Fruit fly (Drosophila melanogaster) whole organism, embryonic: Measurements from ENCODE around the gene NdufV3.

Experiments used
- Adf1 ChIP-seq: fragments of 200-800 bp; sonication (Bioruptor generic); IDR thresholded peaks from 2 replicates; pipeline ENCODE4 v1.3.6; 2022; ENCODE audit warnings: missing biosample characterization, missing genetic modification characterization
- Asciz ChIP-seq: fragments of 200-800 bp; sonication (Bioruptor generic); optimal IDR thresholded peaks from 2 replicates; lab custom pipeline; 2017; ENCODE audit warnings: missing biosample characterization, mild to moderate bottlenecking, missing genetic modification characterization, missing genetic modification reagents
- BEAF-32 ChIP-seq: fragments of 200-800 bp; sonication (Bioruptor generic); optimal IDR thresholded peaks from 3 replicates; lab custom pipeline; 2017; ENCODE audit warnings: missing biosample characterization, missing genetic modification characterization, mild to moderate bottlenecking, moderate library complexity, missing genetic modification reagents
- BtbVII ChIP-seq: fragments of 200-800 bp; sonication (Bioruptor generic); optimal IDR thresholded peaks from 3 replicates; lab custom pipeline; 2017; ENCODE audit warnings: missing biosample characterization, mild to moderate bottlenecking, missing genetic modification characterization
- CG10543 ChIP-seq: fragments of 200-800 bp; sonication (Bioruptor generic); optimal IDR thresholded peaks from 3 replicates; lab custom pipeline; 2017; ENCODE audit warnings: missing biosample characterization, mild to moderate bottlenecking, missing genetic modification characterization, moderate library complexity
- CG12391 ChIP-seq: fragments of 200-800 bp; sonication (Bioruptor generic); optimal IDR thresholded peaks from 3 replicates; lab custom pipeline; 2018; ENCODE audit warnings: missing biosample characterization, mild to moderate bottlenecking, missing genetic modification characterization, moderate library complexity
- CG15011 ChIP-seq: fragments of 200-800 bp; sonication (Bioruptor generic); optimal IDR thresholded peaks from 3 replicates; lab custom pipeline; 2018; ENCODE audit warnings: missing biosample characterization, mild to moderate bottlenecking, missing genetic modification characterization
- CG18476 ChIP-seq: fragments of 200-800 bp; sonication (Bioruptor generic); optimal IDR thresholded peaks from 2 replicates; lab custom pipeline; 2016; ENCODE audit warnings: missing biosample characterization, mild to moderate bottlenecking, missing genetic modification characterization
- CG30403 ChIP-seq: fragments of 200-800 bp; sonication (Bioruptor generic); optimal IDR thresholded peaks from 3 replicates; lab custom pipeline; 2016; ENCODE audit warnings: missing biosample characterization, missing genetic modification characterization
- CG3065 ChIP-seq: fragments of 200-800 bp; sonication (Bioruptor generic); optimal IDR thresholded peaks from 2 replicates; lab custom pipeline; 2016; ENCODE audit warnings: missing biosample characterization, missing genetic modification characterization
- CG31441 ChIP-seq: fragments of 200-800 bp; sonication (Bioruptor generic); IDR thresholded peaks from 2 replicates; pipeline ENCODE4 v1.3.6; 2022; ENCODE audit warnings: missing biosample characterization, missing genetic modification characterization
- CG3281 ChIP-seq: fragments of 200-800 bp; sonication (Bioruptor generic); optimal IDR thresholded peaks from 3 replicates; lab custom pipeline; 2017; ENCODE audit warnings: missing biosample characterization, mild to moderate bottlenecking, missing genetic modification characterization
- CG34224 ChIP-seq: fragments of 200-800 bp; sonication (Bioruptor generic); IDR thresholded peaks from 3 replicates; pipeline ENCODE4 v1.3.6; 2022; ENCODE audit warnings: missing biosample characterization, missing genetic modification characterization; ENCODE audit not compliant: partially characterized antibody
- CG4617 ChIP-seq: fragments of 200-800 bp; sonication (Bioruptor generic); optimal IDR thresholded peaks from 3 replicates; lab custom pipeline; 2016; ENCODE audit warnings: missing biosample characterization, missing genetic modification characterization, borderline replicate concordance
- CG6272 ChIP-seq: fragments of 200-800 bp; sonication (Bioruptor generic); IDR thresholded peaks from 2 replicates; pipeline ENCODE4 v1.3.6; 2022; ENCODE audit warnings: missing biosample characterization, missing genetic modification characterization
- CG6791 ChIP-seq: fragments of 200-800 bp; sonication (Bioruptor generic); IDR thresholded peaks from 3 replicates; pipeline ENCODE4 v1.3.6; 2022; ENCODE audit warnings: missing biosample characterization, missing genetic modification characterization; ENCODE audit not compliant: partially characterized antibody
- Camta ChIP-seq: fragments of 200-800 bp; sonication (Bioruptor generic); optimal IDR thresholded peaks from 2 replicates; lab custom pipeline; 2016; ENCODE audit warnings: missing biosample characterization, missing genetic modification characterization
- E2f2 ChIP-seq: fragments of 200-800 bp; sonication (Bioruptor generic); IDR thresholded peaks from 2 replicates; pipeline ENCODE4 v1.3.6; 2022; ENCODE audit warnings: missing biosample characterization, missing genetic modification characterization
- HLH4C ChIP-seq: fragments of 200-800 bp; sonication (Bioruptor generic); IDR thresholded peaks from 3 replicates; pipeline ENCODE4 v1.3.6; 2022; ENCODE audit warnings: missing biosample characterization, missing genetic modification characterization; ENCODE audit not compliant: partially characterized antibody
- Hsf ChIP-seq: fragments of 200-800 bp; sonication (Bioruptor generic); optimal IDR thresholded peaks from 3 replicates; lab custom pipeline; 2016; ENCODE audit warnings: missing biosample characterization, missing genetic modification characterization
- Lhr ChIP-seq: fragments of 200-800 bp; sonication (Bioruptor generic); optimal IDR thresholded peaks from 3 replicates; lab custom pipeline; 2017; ENCODE audit warnings: mild to moderate bottlenecking, missing biosample characterization, missing genetic modification reagents, missing genetic modification characterization
- Meics ChIP-seq: fragments of 200-800 bp; sonication (Bioruptor generic); optimal IDR thresholded peaks from 2 replicates; lab custom pipeline; 2017; ENCODE audit warnings: missing biosample characterization, mild to moderate bottlenecking, missing genetic modification characterization
- Neu2 ChIP-seq: fragments of 200-800 bp; sonication (Bioruptor generic); optimal IDR thresholded peaks from 3 replicates; lab custom pipeline; 2016; ENCODE audit warnings: missing biosample characterization, missing genetic modification characterization, borderline replicate concordance
- Ptx1 ChIP-seq: fragments of 200-800 bp; sonication (Bioruptor generic); IDR thresholded peaks from 2 replicates; pipeline ENCODE4 v1.3.6; 2022; ENCODE audit warnings: missing biosample characterization, missing genetic modification characterization
- Sox100B ChIP-seq: fragments of 200-800 bp; sonication (Bioruptor generic); optimal IDR thresholded peaks from 3 replicates; lab custom pipeline; 2018; ENCODE audit warnings: missing biosample characterization, mild to moderate bottlenecking, missing genetic modification characterization
- Tbp ChIP-seq: fragments of >200 bp; optimal IDR thresholded peaks from 2 replicates; lab custom pipeline; 2018; ENCODE audit warnings: missing biosample characterization, missing genetic modification characterization
- ato ChIP-seq: fragments of 200-800 bp; sonication (Bioruptor generic); IDR thresholded peaks from 2 replicates; pipeline ENCODE4 v1.3.6; 2022; ENCODE audit warnings: missing biosample characterization, missing genetic modification characterization; ENCODE audit not compliant: partially characterized antibody
- az2 ChIP-seq: fragments of 200-800 bp; sonication (Bioruptor generic); optimal IDR thresholded peaks from 3 replicates; lab custom pipeline; 2016; ENCODE audit warnings: missing biosample characterization, missing genetic modification characterization
- bowl ChIP-seq: fragments of 200-800 bp; sonication (Bioruptor generic); IDR thresholded peaks from 2 replicates; pipeline ENCODE4 v1.3.6; 2022; ENCODE audit warnings: missing biosample characterization, missing genetic modification characterization
- bsh ChIP-seq, 2 experiments: fragments of 200-800 bp; sonication (Bioruptor generic); optimal IDR thresholded peaks; 2 replicates each; lab custom pipeline; 2017 to 2018; ENCODE audit warnings: mild to moderate bottlenecking in 2 of 2, missing biosample characterization in 2 of 2, missing genetic modification characterization in 2 of 2, moderate library complexity in 1 of 2
- btn ChIP-seq: fragments of 200-800 bp; sonication (Bioruptor generic); optimal IDR thresholded peaks from 2 replicates; lab custom pipeline; 2016; ENCODE audit warnings: missing biosample characterization, missing genetic modification characterization
- cato ChIP-seq: fragments of 200-800 bp; sonication (Bioruptor generic); optimal IDR thresholded peaks from 2 replicates; lab custom pipeline; 2016; ENCODE audit warnings: missing biosample characterization, missing genetic modification characterization, borderline replicate concordance
- crp ChIP-seq, 2 experiments: fragments of 200-800 bp; sonication (Bioruptor generic); optimal IDR thresholded peaks; 2 replicates in 1 of 2; 3 replicates in 1 of 2; lab custom pipeline; 2017; ENCODE audit warnings: missing biosample characterization in 2 of 2, missing genetic modification characterization in 2 of 2, mild to moderate bottlenecking in 1 of 2, moderate library complexity in 1 of 2
- dysf ChIP-seq: fragments of 200-800 bp; sonication (Bioruptor generic); IDR thresholded peaks from 3 replicates; pipeline ENCODE4 v1.3.6; 2022; ENCODE audit warnings: missing biosample characterization, missing genetic modification characterization
- fru ChIP-seq: fragments of >200 bp; optimal IDR thresholded peaks from 2 replicates; lab custom pipeline; 2017
- gem ChIP-seq: fragments of 200-800 bp; sonication (Bioruptor generic); optimal IDR thresholded peaks from 2 replicates; lab custom pipeline; 2019; ENCODE audit warnings: missing biosample characterization, mild to moderate bottlenecking, missing genetic modification characterization, moderate library complexity
- grau ChIP-seq: fragments of 200-800 bp; optimal IDR thresholded peaks from 3 replicates; lab custom pipeline; 2019; ENCODE audit warnings: missing biosample characterization, mild to moderate bottlenecking, missing genetic modification characterization, moderate library complexity
- gt ChIP-seq: fragments of 200-800 bp; sonication (Bioruptor generic); IDR thresholded peaks from 2 replicates; pipeline ENCODE4 v1.3.6; 2022; ENCODE audit warnings: missing biosample characterization, missing genetic modification characterization
- ind ChIP-seq: fragments of 200-800 bp; sonication (Bioruptor generic); optimal IDR thresholded peaks from 3 replicates; lab custom pipeline; 2016; ENCODE audit warnings: missing biosample characterization, missing genetic modification characterization
- inv ChIP-seq: fragments of 200-800 bp; sonication (Bioruptor generic); IDR thresholded peaks from 2 replicates; pipeline ENCODE4 v1.3.6; 2022; ENCODE audit warnings: missing biosample characterization, missing genetic modification characterization; ENCODE audit not compliant: partially characterized antibody
- nau ChIP-seq: fragments of 200-800 bp; sonication (Bioruptor generic); optimal IDR thresholded peaks from 3 replicates; lab custom pipeline; 2017; ENCODE audit warnings: missing biosample characterization, mild to moderate bottlenecking, missing genetic modification characterization, missing genetic modification reagents
- nerfin-1 ChIP-seq: fragments of 200-800 bp; sonication (Bioruptor generic); optimal IDR thresholded peaks from 3 replicates; lab custom pipeline; 2019; ENCODE audit warnings: missing biosample characterization, mild to moderate bottlenecking, missing genetic modification characterization, moderate library complexity
- phol ChIP-seq: fragments of 200-800 bp; sonication (Bioruptor generic); optimal IDR thresholded peaks from 3 replicates; lab custom pipeline; 2018; ENCODE audit warnings: missing biosample characterization, mild to moderate bottlenecking, missing genetic modification characterization, moderate library complexity
- prd ChIP-seq, 3 experiments: fragments of >200 bp in 2 of 3; fragments of 200-800 bp in 1 of 3; sonication (Bioruptor generic) in 1 of 3; optimal IDR thresholded peaks in 2 of 3; IDR thresholded peaks in 1 of 3; 2 replicates in 2 of 3; 3 replicates in 1 of 3; pipeline versions ENCODE4 v1.3.6 to Lab custom; 2017 to 2022; ENCODE audit warnings: missing biosample characterization in 1 of 3, missing genetic modification characterization in 1 of 3
- pros ChIP-seq: fragments of 200-800 bp; sonication (Bioruptor generic); optimal IDR thresholded peaks from 3 replicates; lab custom pipeline; 2019; ENCODE audit warnings: missing biosample characterization, mild to moderate bottlenecking, missing genetic modification characterization, moderate library complexity
- tgo ChIP-seq: fragments of 200-800 bp; sonication (Bioruptor generic); IDR thresholded peaks from 3 replicates; pipeline ENCODE4 v1.3.6; 2022; ENCODE audit warnings: missing biosample characterization, missing genetic modification characterization
- tna ChIP-seq: fragments of 200-800 bp; sonication (Bioruptor generic); IDR thresholded peaks from 2 replicates; pipeline ENCODE4 v1.3.6; 2022; ENCODE audit warnings: missing biosample characterization, missing genetic modification characterization; ENCODE audit not compliant: partially characterized antibody

NdufV3 gene

DNA sequence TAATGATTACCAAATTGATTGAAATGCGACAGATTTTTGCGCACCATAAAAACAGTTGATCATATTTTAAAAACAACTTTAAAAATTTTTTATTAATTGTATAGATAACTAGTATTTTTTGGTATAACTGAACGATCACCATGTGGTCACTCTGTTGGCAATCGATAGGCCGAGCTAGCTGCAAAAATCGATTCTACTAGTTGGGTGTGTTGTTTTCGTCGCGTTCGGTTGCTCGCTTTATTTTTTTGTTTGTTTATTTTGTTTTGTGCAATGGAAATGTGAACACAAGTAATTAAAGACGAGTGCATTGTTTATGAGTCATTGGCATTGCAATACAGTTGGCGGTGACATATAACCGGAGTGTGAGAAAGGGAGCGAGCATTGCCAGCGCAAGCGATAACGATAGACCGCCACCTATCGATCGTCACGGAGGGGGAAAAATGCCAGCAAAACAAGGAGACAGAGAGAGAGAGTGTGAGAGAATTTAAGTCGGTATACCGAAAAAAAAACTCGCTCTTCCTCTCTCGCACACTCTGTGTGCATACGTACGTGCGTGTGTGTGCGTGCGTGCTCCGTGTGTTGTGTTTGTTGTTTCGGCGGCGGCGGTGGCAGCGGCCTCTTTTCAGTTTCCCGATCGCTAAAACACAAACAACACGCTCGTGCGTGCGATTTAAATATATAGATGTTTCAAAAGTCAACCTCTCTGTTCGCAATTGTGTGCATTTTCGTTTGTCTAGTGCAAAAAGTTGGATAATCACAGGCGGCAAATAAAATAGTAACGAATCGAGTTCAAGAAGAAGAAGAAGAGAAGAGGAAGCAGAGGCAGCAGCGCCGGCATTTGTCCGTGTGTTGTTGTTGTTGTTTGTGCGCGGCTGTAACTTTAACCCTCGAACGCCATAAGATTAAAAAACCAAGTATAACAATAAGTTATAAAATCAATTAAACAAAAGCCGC, 40.0 kb downstream of the NdufV3 start (continued):
- peak; percentile 5 for TF ChIP-seq CG3281 (GFP tag; lab: Kevin White, UChicago)
- TF ChIP-seq btn (GFP tag; lab: Kevin White, UChicago): no peak
- no peak for TF ChIP-seq bowl (GFP tag; lab: Robert Waterston, UW)
- no peak for TF ChIP-seq Neu2
- TF ChIP-seq tna (GFP tag; lab: Robert Waterston, UW): peak; percentile 88
- TF ChIP-seq Sox100B (GFP tag; lab: Kevin White, UChicago): no peak
- no peak for TF ChIP-seq CG18476 (GFP tag; lab: Kevin White, UChicago)
- TF ChIP-seq pros (GFP tag; lab: Kevin White, UChicago): no peak
- no peak for TF ChIP-seq Camta (GFP tag; lab: Kevin White, UChicago)
- peak; percentile 70 for TF ChIP-seq inv
- TF ChIP-seq Ptx1: no peak
- TF ChIP-seq CG3065 (GFP tag; lab: Kevin White, UChicago): no peak
- TF ChIP-seq tgo (GFP tag; lab: Robert Waterston, UW): no peak
- TF ChIP-seq CG34224 (GFP tag; lab: Robert Waterston, UW): peak; percentile 78; the same call in 2 of the 3 replicates
- TF ChIP-seq HLH4C (GFP tag; lab: Robert Waterston, UW): peak; percentile 94
- no peak for TF ChIP-seq fru (lab: Kevin White, UChicago)
- peak; percentile 82 for TF ChIP-seq Adf1
- peak; percentile 25 for TF ChIP-seq BtbVII (GFP tag; lab: Kevin White, UChicago)
- TF ChIP-seq CG4617 (GFP tag; lab: Kevin White, UChicago): peak; percentile 49
- no peak for TF ChIP-seq crp (GFP tag; optimal IDR thresholded peaks at IDR 0.05; lab: Kevin White, UChicago)
- TF ChIP-seq gem (tag; lab: Kevin White, UChicago): no peak
- TF ChIP-seq gt (GFP tag; lab: Robert Waterston, UW): no peak
- TF ChIP-seq Lhr: peak; percentile 49
- TF ChIP-seq dysf: no peak
- TF ChIP-seq CG30403 (GFP tag; lab: Kevin White, UChicago): no peak
- no peak for TF ChIP-seq CG6272 (GFP tag; lab: Robert Waterston, UW)
- no peak for TF ChIP-seq CG15011
- TF ChIP-seq cato: no peak
- TF ChIP-seq az2 (GFP tag; lab: Kevin White, UChicago): no peak
- no peak for TF ChIP-seq ind
- TF ChIP-seq CG10543: no peak
- TF ChIP-seq CG6791 (GFP tag; lab: Robert Waterston, UW): peak; percentile 70
- peak; percentile 65 for TF ChIP-seq BEAF-32 (GFP tag; lab: Kevin White, UChicago)
- no peak for TF ChIP-seq Hsf
- no peak for TF ChIP-seq nau (GFP tag; lab: Kevin White, UChicago)
- peak; percentile 1 for TF ChIP-seq Asciz (GFP tag; lab: Kevin White, UChicago)
- TF ChIP-seq CG12391: no peak
- no peak; the same call in 1 of the 2 replicates for TF ChIP-seq ato (GFP tag; lab: Robert Waterston, UW)
- no peak for TF ChIP-seq CG31441 (GFP tag; lab: Robert Waterston, UW)
- TF ChIP-seq Meics (GFP tag; lab: Kevin White, UChicago): peak; percentile 75
- no peak for TF ChIP-seq prd (optimal IDR thresholded peaks at IDR 0.05; lab: Kevin White, UChicago)
- no peak for TF ChIP-seq prd (GFP tag; IDR thresholded peaks at IDR 0.05; lab: Robert Waterston, UW)
- no peak for TF ChIP-seq phol (tag; lab: Kevin White, UChicago)
- peak in 1 of 2 experiments; percentile 43 for TF ChIP-seq bsh (GFP tag; optimal IDR thresholded peaks at IDR 0.05; lab: Kevin White, UChicago)
- no peak for TF ChIP-seq Tbp (GFP tag; lab: Kevin White, UChicago)
- 0 out of 2 replicates have a peak, but pooled peaks have one; percentile 15 for TF ChIP-seq E2f2 (GFP tag; lab: Robert Waterston, UW)
- TF ChIP-seq grau (tag; lab: Kevin White, UChicago): no peak
- peak; percentile 56 for TF ChIP-seq nerfin-1
